Worm (Caenorhabditis elegans) whole organism, early embryonic: ENCODE data around the gene C03A3.1.

Source experiments
- B0310.2 ChIP-seq: sonication (generic microtip); optimal IDR thresholded peaks from 2 replicates; lab custom pipeline; 2016; ENCODE audit warnings: mild to moderate bottlenecking, missing genetic modification characterization, missing compliant biosample characterization
- F13C5.2 ChIP-seq: sonication (generic microtip); optimal IDR thresholded peaks from 2 replicates; lab custom pipeline; 2017; ENCODE audit warnings: mild to moderate bottlenecking, missing genetic modification characterization, inconsistent platforms, missing compliant biosample characterization
- aly-1 ChIP-seq: sonication (generic microtip); optimal IDR thresholded peaks from 2 replicates; lab custom pipeline; 2016; ENCODE audit warnings: missing genetic modification characterization, missing compliant biosample characterization
- ama-1 ChIP-seq: fragments of 150-350 bp; optimal IDR thresholded peaks from 2 replicates; lab custom pipeline; 2014
- ceh-13 ChIP-seq: fragments of 200-800 bp; sonication (Bioruptor generic); optimal IDR thresholded peaks from 2 replicates; lab custom pipeline; 2018; ENCODE audit warnings: mild to moderate bottlenecking, missing genetic modification characterization, missing compliant biosample characterization
- ceh-36 ChIP-seq: sonication (generic microtip); optimal IDR thresholded peaks from 2 replicates; lab custom pipeline; 2016; ENCODE audit warnings: missing genetic modification characterization, inconsistent platforms, missing compliant biosample characterization
- ets-7 ChIP-seq: sonication (generic microtip); optimal IDR thresholded peaks from 2 replicates; lab custom pipeline; 2016; ENCODE audit warnings: missing genotype, missing genetic modification characterization, missing compliant biosample characterization
- flt-1 ChIP-seq: fragments of 200-800 bp; sonication (Bioruptor generic); IDR thresholded peaks from 2 replicates; pipeline ENCODE4 v1.3.6; 2022; ENCODE audit warnings: missing genetic modification characterization, missing compliant biosample characterization
- hmbx-1 ChIP-seq: sonication (generic microtip); optimal IDR thresholded peaks from 2 replicates; lab custom pipeline; 2016; ENCODE audit warnings: mild to moderate bottlenecking, missing genetic modification characterization, missing compliant biosample characterization
- hmg-4 ChIP-seq: fragments of 200-800 bp; sonication (Bioruptor generic); optimal IDR thresholded peaks from 2 replicates; lab custom pipeline; 2018; ENCODE audit warnings: mild to moderate bottlenecking, missing genetic modification characterization, missing compliant biosample characterization
- hnd-1 ChIP-seq: sonication (generic microtip); optimal IDR thresholded peaks from 2 replicates; lab custom pipeline; 2016; ENCODE audit warnings: missing genetic modification characterization, missing compliant biosample characterization
- pes-1 ChIP-seq: fragments of 200-800 bp; sonication (Bioruptor generic); IDR thresholded peaks from 2 replicates; pipeline ENCODE4 v1.3.6; 2022; ENCODE audit warnings: missing genetic modification reagents, missing genetic modification characterization, missing compliant biosample characterization
- scrt-1 ChIP-seq: fragments of 200-800 bp; sonication (Bioruptor generic); IDR thresholded peaks from 2 replicates; pipeline ENCODE4 v1.3.6; 2022; ENCODE audit warnings: missing genetic modification characterization, missing compliant biosample characterization
- sea-1 ChIP-seq: fragments of 200-800 bp; sonication (Bioruptor generic); conservative IDR thresholded peaks from 2 replicates; pipeline ENCODE4 v1.3.6; 2022; ENCODE audit warnings: missing genetic modification characterization, missing compliant biosample characterization
- tbx-11 ChIP-seq: fragments of 200-800 bp; sonication (Bioruptor generic); IDR thresholded peaks from 2 replicates; pipeline ENCODE4 v1.3.6; 2022; ENCODE audit warnings: missing genetic modification characterization, missing compliant biosample characterization
- tbx-37 ChIP-seq: fragments of 200-800 bp; sonication (Bioruptor generic); conservative IDR thresholded peaks from 2 replicates; pipeline ENCODE4 v1.3.6; 2022; ENCODE audit warnings: missing genetic modification reagents, missing genetic modification characterization, missing compliant biosample characterization
- tra-4 ChIP-seq: sonication (generic microtip); optimal IDR thresholded peaks from 2 replicates; lab custom pipeline; 2017; ENCODE audit warnings: missing genetic modification characterization, missing compliant biosample characterization

Gene C03A3.1

ce11 chrX:11286246-11286645 is 29.1 kb downstream of the C03A3.1 start, which contains the start of gene F38B2.3:
F38B2.3 (minus strand) TSS chrX:11286346.
- TF ChIP-seq scrt-1 (GFP tag; lab: Robert Waterston, UW) (no peak), sea-1 (GFP tag; lab: Robert Waterston, UW) (no peak), hmg-4 (GFP tag; lab: Kevin White, UChicago) (no peak), pes-1 (GFP tag; lab: Robert Waterston, UW) (no peak), ceh-13 (GFP tag; lab: Kevin White, UChicago) (no peak), ama-1 (no peak), hmbx-1 (no peak), ceh-36 (tag; lab: Kevin White, UChicago) (no peak), flt-1 (GFP tag; lab: Robert Waterston, UW) (no peak), tbx-37 (GFP tag; lab: Robert Waterston, UW) (no peak), F13C5.2 (no peak), aly-1 (tag; lab: Kevin White, UChicago) (no peak), tra-4 (no peak), hnd-1 (no peak), B0310.2 (tag; lab: Kevin White, UChicago) (no peak), tbx-11 (GFP tag; lab: Robert Waterston, UW) (no peak), ets-7 (tag; lab: Kevin White, UChicago) (no peak)

- TF ChIP-seq tbx-37 (GFP tag; lab: Robert Waterston, UW) (no peak), aly-1 (tag; lab: Kevin White, UChicago) (no peak), ama-1 (no peak), sea-1 (GFP tag; lab: Robert Waterston, UW) (no peak), tbx-11 (GFP tag; lab: Robert Waterston, UW) (no peak), flt-1 (GFP tag; lab: Robert Waterston, UW) (no peak), hnd-1 (no peak), ceh-36 (tag; lab: Kevin White, UChicago) (no peak), scrt-1 (GFP tag; lab: Robert Waterston, UW) (no peak), hmbx-1 (no peak), hmg-4 (GFP tag; lab: Kevin White, UChicago) (no peak), B0310.2 (tag; lab: Kevin White, UChicago) (no peak), F13C5.2 (no peak), tra-4 (no peak)
These were observed 30.5 kb downstream of the C03A3.1 start, which contains the start of gene F38B2.4 for ce11 chrX:11287617-11288016. F38B2.4 (minus strand) TSS chrX:11287717.

ce11 chrX:11289925-11290324 is 32.8 kb downstream of the C03A3.1 start:
- no peak for TF ChIP-seq ama-1
- TF ChIP-seq hmbx-1: no peak
- no peak for TF ChIP-seq ceh-13 (GFP tag; lab: Kevin White, UChicago)
- no peak for TF ChIP-seq ceh-36 (tag; lab: Kevin White, UChicago)
- no peak for TF ChIP-seq aly-1 (tag; lab: Kevin White, UChicago)
- no peak for TF ChIP-seq pes-1 (GFP tag; lab: Robert Waterston, UW)
- TF ChIP-seq tbx-11 (GFP tag; lab: Robert Waterston, UW): no peak
- no peak for TF ChIP-seq ets-7 (tag; lab: Kevin White, UChicago)
- TF ChIP-seq hnd-1: no peak
- no peak for TF ChIP-seq sea-1 (GFP tag; lab: Robert Waterston, UW)
- TF ChIP-seq flt-1 (GFP tag; lab: Robert Waterston, UW): no peak
- TF ChIP-seq F13C5.2: no peak
- TF ChIP-seq scrt-1 (GFP tag; lab: Robert Waterston, UW): no peak
- no peak for TF ChIP-seq tra-4
- no peak for TF ChIP-seq tbx-37 (GFP tag; lab: Robert Waterston, UW)
- TF ChIP-seq B0310.2 (tag; lab: Kevin White, UChicago): no peak
- no peak for TF ChIP-seq hmg-4 (GFP tag; lab: Kevin White, UChicago)

- TF ChIP-seq tbx-37 (GFP tag; lab: Robert Waterston, UW) (no peak), sea-1 (GFP tag; lab: Robert Waterston, UW) (no peak), hnd-1 (no peak)
These were observed 33.4 kb downstream of the C03A3.1 start for ce11 chrX:11290528-11290927.

- TF ChIP-seq hmg-4 (GFP tag; lab: Kevin White, UChicago) (peak; percentile 61), ets-7 (tag; lab: Kevin White, UChicago) (no peak)
These were observed 39.7 kb downstream of the C03A3.1 start, which contains the start of gene inx-2 for ce11 chrX:11296683-11297365. inx-2 (minus strand) TSS chrX:11296733.

- peak; percentile 47 for TF ChIP-seq F13C5.2
- TF ChIP-seq ets-7 (tag; lab: Kevin White, UChicago): peak; percentile 13
- no peak for TF ChIP-seq ama-1
- TF ChIP-seq hmg-4 (GFP tag; lab: Kevin White, UChicago): peak; percentile 82
These were observed 42.6 kb downstream of the C03A3.1 start, which contains the start of the genes snrp-40.1 and F08G12.3 for ce11 chrX:11299642-11300307. snrp-40.1 (minus strand) TSS chrX:11299784. F08G12.3 (plus strand) TSS chrX:11300257.

ce11 chrX:11305773-11306172 is 48.6 kb downstream of the C03A3.1 start, which contains the start of gene F08G12.1:
F08G12.1 (minus strand) TSS chrX:11305873.
- TF ChIP-seq hmg-4 (GFP tag; lab: Kevin White, UChicago) (no peak), ceh-13 (GFP tag; lab: Kevin White, UChicago) (no peak), ceh-36 (tag; lab: Kevin White, UChicago) (no peak), tbx-11 (GFP tag; lab: Robert Waterston, UW) (no peak), flt-1 (GFP tag; lab: Robert Waterston, UW) (no peak), pes-1 (GFP tag; lab: Robert Waterston, UW) (no peak), F13C5.2 (no peak), tra-4 (no peak), aly-1 (tag; lab: Kevin White, UChicago) (no peak), tbx-37 (GFP tag; lab: Robert Waterston, UW) (no peak), B0310.2 (tag; lab: Kevin White, UChicago) (no peak), scrt-1 (GFP tag; lab: Robert Waterston, UW) (no peak)
